Worm (Caenorhabditis elegans) whole organism, late embryonic: ENCODE results near the gene rpl-6.

Experiments
- K02D7.2 ChIP-seq: sonication (generic microtip); optimal IDR thresholded peaks from 2 replicates; lab custom pipeline; 2017; ENCODE audit warnings: mild to moderate bottlenecking, missing genetic modification characterization, missing compliant biosample characterization
- ceh-22 ChIP-seq: sonication (generic microtip); optimal IDR thresholded peaks from 2 replicates; lab custom pipeline; 2017; ENCODE audit warnings: missing biosample characterization, missing genetic modification characterization
- ceh-34 ChIP-seq: sonication (generic microtip); optimal IDR thresholded peaks from 2 replicates; lab custom pipeline; 2016; ENCODE audit warnings: mild to moderate bottlenecking, missing genetic modification characterization, missing compliant biosample characterization
- ceh-48 ChIP-seq: sonication (generic microtip); optimal IDR thresholded peaks from 2 replicates; lab custom pipeline; 2016; ENCODE audit warnings: missing genetic modification characterization, inconsistent platforms, missing compliant biosample characterization
- ceh-6 ChIP-seq: fragments of 200-800 bp; sonication (Bioruptor generic); optimal IDR thresholded peaks from 2 replicates; lab custom pipeline; 2018; ENCODE audit warnings: mild to moderate bottlenecking, missing genetic modification characterization, missing compliant biosample characterization
- dve-1 ChIP-seq: sonication (generic microtip); optimal IDR thresholded peaks from 2 replicates; lab custom pipeline; 2017; ENCODE audit warnings: antibody characterized with exemption, mild to moderate bottlenecking, missing genetic modification characterization, missing compliant biosample characterization
- ets-4 ChIP-seq: sonication (generic microtip); optimal IDR thresholded peaks from 2 replicates; lab custom pipeline; 2016; ENCODE audit warnings: missing genetic modification characterization, missing compliant biosample characterization
- hlh-30 ChIP-seq: sonication (generic microtip); optimal IDR thresholded peaks from 2 replicates; lab custom pipeline; 2017; ENCODE audit warnings: antibody characterized with exemption, missing genetic modification characterization, missing compliant biosample characterization; ENCODE audit not compliant: insufficient read depth
- lim-6 ChIP-seq: sonication (generic microtip); optimal IDR thresholded peaks from 2 replicates; lab custom pipeline; 2016; ENCODE audit warnings: missing genetic modification characterization, missing compliant biosample characterization
- lin-11 ChIP-seq: fragments of 200-800 bp; sonication (Bioruptor generic); optimal IDR thresholded peaks from 2 replicates; lab custom pipeline; 2018; ENCODE audit warnings: mild to moderate bottlenecking, missing genetic modification characterization, missing compliant biosample characterization
- nhr-11 ChIP-seq: fragments of 150-350 bp; optimal IDR thresholded peaks from 2 replicates; lab custom pipeline; 2014; ENCODE audit warnings: missing biosample characterization, missing genetic modification characterization
- npax-4 ChIP-seq: sonication (generic microtip); optimal IDR thresholded peaks from 2 replicates; lab custom pipeline; 2016; ENCODE audit warnings: missing genetic modification characterization, missing compliant biosample characterization
- pag-3 ChIP-seq: sonication (generic microtip); optimal IDR thresholded peaks from 2 replicates; lab custom pipeline; 2016; ENCODE audit warnings: missing compliant biosample characterization, missing genetic modification characterization, borderline replicate concordance
- pat-9 ChIP-seq: fragments of 200-800 bp; sonication (Bioruptor generic); optimal IDR thresholded peaks from 2 replicates; lab custom pipeline; 2018; ENCODE audit warnings: mild to moderate bottlenecking, missing genetic modification characterization, moderate library complexity, missing compliant biosample characterization
- pax-1 ChIP-seq: fragments of 150-350 bp; optimal IDR thresholded peaks from 2 replicates; lab custom pipeline; 2014; ENCODE audit warnings: missing biosample characterization, missing genetic modification characterization
- pha-4 ChIP-seq: fragments of 150-350 bp; optimal IDR thresholded peaks from 2 replicates; lab custom pipeline; 2018; ENCODE audit warnings: missing biosample characterization, missing genetic modification reagents, missing genetic modification characterization
- rnt-1 ChIP-seq: sonication (generic microtip); optimal IDR thresholded peaks from 2 replicates; lab custom pipeline; 2016; ENCODE audit warnings: missing genetic modification characterization, missing compliant biosample characterization
- tbx-2 ChIP-seq: sonication (generic microtip); optimal IDR thresholded peaks from 2 replicates; lab custom pipeline; 2016; ENCODE audit warnings: missing genetic modification characterization, missing compliant biosample characterization
- ttx-3 ChIP-seq: sonication (generic microtip); optimal IDR thresholded peaks from 2 replicates; lab custom pipeline; 2016; ENCODE audit warnings: missing genetic modification reagents, missing genetic modification characterization, missing compliant biosample characterization
- unc-3 ChIP-seq, 2 experiments: fragments of 200-800 bp in 1 of 2; sonication (Bioruptor generic) in 1 of 2; sonication (generic microtip) in 1 of 2; conservative IDR thresholded peaks in 1 of 2; optimal IDR thresholded peaks in 1 of 2; 2 replicates each; pipeline versions ENCODE4 v1.3.6 to Lab custom; 2016 to 2022; ENCODE audit warnings: missing compliant biosample characterization in 2 of 2, missing genetic modification characterization in 2 of 2, missing genetic modification reagents in 1 of 2
- unc-42 ChIP-seq: sonication (generic microtip); optimal IDR thresholded peaks from 2 replicates; lab custom pipeline; 2016; ENCODE audit warnings: missing genotype, missing genetic modification characterization, missing compliant biosample characterization
- zip-5 ChIP-seq: sonication (generic microtip); optimal IDR thresholded peaks from 2 replicates; lab custom pipeline; 2016; ENCODE audit warnings: missing genetic modification characterization, missing compliant biosample characterization

rpl-6 gene

ce11 chrIII:7247740-7248139 lies 39.5 kb downstream of the rpl-6 start, which contains the start of gene zmp-6:
Gene zmp-6 (minus strand): TSS chrIII:7247840.
- TF ChIP-seq rnt-1 (tag; lab: Kevin White, UChicago) (no peak), pha-4 (no peak), ceh-48 (tag; lab: Kevin White, UChicago) (no peak), dve-1 (tag; lab: Kevin White, UChicago) (no peak), ets-4 (tag; lab: Kevin White, UChicago) (no peak), pag-3 (tag; lab: Kevin White, UChicago) (no peak), ttx-3 (tag; lab: Kevin White, UChicago) (no peak), K02D7.2 (no peak), pax-1 (tag; lab: Kevin White, UChicago) (no peak), ceh-22 (tag; lab: Kevin White, UChicago) (no peak), nhr-11 (tag; lab: Kevin White, UChicago) (no peak), hlh-30 (no peak), zip-5 (tag; lab: Kevin White, UChicago) (no peak), pat-9 (tag; lab: Kevin White, UChicago) (no peak), lim-6 (tag; lab: Kevin White, UChicago) (no peak), unc-3 (GFP tag; conservative IDR thresholded peaks at IDR 0.05; lab: Robert Waterston, UW) (no peak), unc-3 (tag; optimal IDR thresholded peaks at IDR 0.05; lab: Kevin White, UChicago) (no peak), ceh-34 (tag; lab: Kevin White, UChicago) (no peak)

DNA sequence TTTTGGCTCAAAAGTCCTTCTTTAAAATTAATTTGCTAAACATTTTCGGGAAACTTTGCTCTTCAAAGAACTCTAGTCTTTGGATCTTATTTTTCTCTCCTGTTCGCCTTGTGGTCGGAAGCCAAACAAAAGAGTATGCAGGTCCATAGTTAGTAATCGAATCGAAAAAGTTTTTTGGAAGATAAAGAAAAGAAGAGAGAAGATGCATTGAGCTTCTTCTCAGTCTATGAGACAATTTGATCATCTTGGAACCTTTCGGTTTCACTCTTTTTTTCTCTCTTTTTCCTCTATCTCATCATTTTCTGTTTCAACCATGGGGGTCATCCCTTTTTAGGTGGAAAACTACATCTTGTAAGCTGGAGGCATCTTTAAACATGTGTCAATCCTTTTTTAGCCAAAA lies 45.4 kb downstream of the rpl-6 start:
- TF ChIP-seq pax-1 (tag; lab: Kevin White, UChicago): no peak
- no peak for TF ChIP-seq npax-4 (tag; lab: Kevin White, UChicago)
- no peak for TF ChIP-seq ceh-6 (GFP tag; lab: Kevin White, UChicago)
- TF ChIP-seq tbx-2 (tag; lab: Kevin White, UChicago): no peak
- TF ChIP-seq unc-42 (tag; lab: Kevin White, UChicago): peak; percentile 95
- no peak for TF ChIP-seq lin-11 (tag; lab: Kevin White, UChicago)
- no peak for TF ChIP-seq unc-3 (GFP tag; conservative IDR thresholded peaks at IDR 0.05; lab: Robert Waterston, UW)
- no peak for TF ChIP-seq unc-3 (tag; optimal IDR thresholded peaks at IDR 0.05; lab: Kevin White, UChicago)

DNA sequence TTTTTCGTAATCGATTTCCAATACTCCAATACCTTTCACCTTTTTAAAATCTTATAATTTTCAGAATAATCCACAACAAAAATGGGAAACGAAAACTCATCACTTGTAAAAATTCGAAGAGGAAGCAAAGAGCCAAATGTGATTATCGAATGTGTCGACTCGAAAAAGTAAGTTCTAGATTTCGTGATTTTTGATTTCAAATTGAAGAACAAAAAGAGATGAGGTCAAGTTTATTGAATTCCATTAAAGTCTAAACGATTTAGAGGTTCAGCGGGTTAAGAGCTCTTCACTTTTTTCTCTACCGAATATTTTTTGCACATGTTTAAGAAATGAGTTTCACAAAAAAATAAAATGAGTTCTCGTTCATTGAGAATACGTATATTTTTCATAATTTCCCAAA lies 50.7 kb downstream of the rpl-6 start, which contains the start of gene B0361.4:
Gene B0361.4, plus strand, starts transcription at position 61 of the 400 bp plus-strand sequence.
- no peak for TF ChIP-seq ceh-6 (GFP tag; lab: Kevin White, UChicago)
